Worm (Caenorhabditis elegans) whole organism, L4 larva: Measurements from ENCODE around the gene nspd-4.
A peak's percentile ranks its signal among the peaks of the same experiment; 100 is the strongest.

Experiments used
- D1046.2 ChIP-seq: fragments of 200-800 bp; sonication (Bioruptor generic); IDR thresholded peaks from 2 replicates; pipeline ENCODE4 v1.3.6; 2022; ENCODE audit warnings: missing genetic modification characterization, missing compliant biosample characterization
- F49E8.2 ChIP-seq: sonication (generic microtip); optimal IDR thresholded peaks from 2 replicates; lab custom pipeline; 2016; ENCODE audit warnings: missing compliant biosample characterization, mild to moderate bottlenecking, missing genetic modification characterization, borderline replicate concordance
- T26A8.4 ChIP-seq: fragments of 200-800 bp; sonication (Bioruptor generic); IDR thresholded peaks from 2 replicates; pipeline ENCODE4 v1.3.6; 2022; ENCODE audit warnings: missing genetic modification characterization, missing compliant biosample characterization
- Y105C5A.15 ChIP-seq: fragments of 200-800 bp; sonication (Bioruptor generic); IDR thresholded peaks from 2 replicates; pipeline ENCODE4 v1.3.6; 2022; ENCODE audit warnings: missing genetic modification characterization, missing compliant biosample characterization
- Y5F2A.4 ChIP-seq: fragments of 200-800 bp; sonication (Bioruptor generic); optimal IDR thresholded peaks from 2 replicates; lab custom pipeline; 2018; ENCODE audit warnings: mild to moderate bottlenecking, missing genetic modification characterization, missing compliant biosample characterization
- ZK337.2 ChIP-seq: fragments of 200-800 bp; sonication (Bioruptor generic); IDR thresholded peaks from 2 replicates; pipeline ENCODE4 v1.3.6; 2022; ENCODE audit warnings: missing genetic modification reagents, missing genetic modification characterization, missing compliant biosample characterization
- attf-4 ChIP-seq: sonication (generic microtip); optimal IDR thresholded peaks from 3 replicates; lab custom pipeline; 2017; ENCODE audit warnings: missing biosample characterization, missing genetic modification characterization
- ceh-44 ChIP-seq: fragments of 200-800 bp; sonication (Bioruptor generic); IDR thresholded peaks from 2 replicates; pipeline ENCODE4 v1.3.6; 2022; ENCODE audit warnings: missing genetic modification reagents, missing genetic modification characterization, missing compliant biosample characterization
- ceh-62 ChIP-seq: sonication (generic microtip); optimal IDR thresholded peaks from 2 replicates; lab custom pipeline; 2017; ENCODE audit warnings: missing biosample characterization, missing genetic modification characterization
- cey-2 ChIP-seq: sonication (generic microtip); optimal IDR thresholded peaks from 3 replicates; lab custom pipeline; 2017; ENCODE audit warnings: missing genetic modification characterization, mild to moderate bottlenecking, missing compliant biosample characterization, antibody characterized with exemption, borderline replicate concordance; ENCODE audit not compliant: insufficient read depth
- daf-12 ChIP-seq: fragments of 150-350 bp; optimal IDR thresholded peaks from 2 replicates; lab custom pipeline; 2014; ENCODE audit warnings: missing biosample characterization, missing genetic modification reagents, missing genetic modification characterization
- daf-16 ChIP-seq, 3 experiments: sonication (generic microtip); optimal IDR thresholded peaks; 2 replicates each; lab custom pipeline; 2016 to 2017; ENCODE audit warnings: missing genetic modification characterization in 3 of 3, missing genetic modification reagents in 3 of 3, mild to moderate bottlenecking in 2 of 3, missing compliant biosample characterization in 2 of 3, missing biosample characterization in 1 of 3, moderate library complexity in 1 of 3
- daf-19 ChIP-seq: fragments of 200-800 bp; sonication (Bioruptor generic); conservative IDR thresholded peaks from 2 replicates; pipeline ENCODE4 v1.3.6; 2022; ENCODE audit warnings: missing genetic modification characterization, missing compliant biosample characterization
- dmd-9 ChIP-seq: fragments of 200-800 bp; sonication (Bioruptor generic); IDR thresholded peaks from 2 replicates; pipeline ENCODE4 v1.3.6; 2022; ENCODE audit warnings: missing genetic modification reagents, missing genetic modification characterization, missing compliant biosample characterization
- hif-1 ChIP-seq, 2 experiments: sonication (generic microtip); optimal IDR thresholded peaks; 2 replicates each; lab custom pipeline; 2016 to 2017; ENCODE audit warnings: missing compliant biosample characterization in 2 of 2, missing genetic modification characterization in 2 of 2, missing genetic modification reagents in 2 of 2, missing genotype in 2 of 2, mild to moderate bottlenecking in 1 of 2
- hlh-30 ChIP-seq: sonication (generic microtip); optimal IDR thresholded peaks from 2 replicates; lab custom pipeline; 2017; ENCODE audit warnings: antibody characterized with exemption, mild to moderate bottlenecking, missing genetic modification characterization, missing compliant biosample characterization; ENCODE audit not compliant: insufficient read depth
- lin-13 ChIP-seq: fragments of 150-350 bp; optimal IDR thresholded peaks from 2 replicates; lab custom pipeline; 2014; ENCODE audit warnings: missing biosample characterization, missing genetic modification reagents, missing genetic modification characterization
- lin-15B ChIP-seq: fragments of 150-350 bp; sonication (generic microtip); optimal IDR thresholded peaks from 3 replicates; lab custom pipeline; 2014; ENCODE audit warnings: missing biosample characterization, missing genetic modification characterization
- lin-38 ChIP-seq: fragments of 200-800 bp; sonication (Bioruptor generic); IDR thresholded peaks from 2 replicates; pipeline ENCODE4 v1.3.6; 2022; ENCODE audit warnings: missing genetic modification reagents, missing genetic modification characterization, missing compliant biosample characterization
- madf-5 ChIP-seq, 2 experiments: fragments of 200-800 bp; sonication (Bioruptor generic); IDR thresholded peaks; 2 replicates each; pipeline ENCODE4 v1.3.6; 2022; ENCODE audit warnings: missing compliant biosample characterization in 2 of 2, missing genetic modification characterization in 2 of 2
- mdt-29 ChIP-seq: fragments of 200-800 bp; sonication (Bioruptor generic); IDR thresholded peaks from 2 replicates; pipeline ENCODE4 v1.3.6; 2022; ENCODE audit warnings: missing genetic modification reagents, missing genetic modification characterization, missing compliant biosample characterization
- nhr-10 ChIP-seq: fragments of 150-350 bp; optimal IDR thresholded peaks from 2 replicates; lab custom pipeline; 2014; ENCODE audit warnings: missing biosample characterization, missing genetic modification characterization
- nhr-102 ChIP-seq: sonication (generic microtip); optimal IDR thresholded peaks from 2 replicates; lab custom pipeline; 2016; ENCODE audit warnings: mild to moderate bottlenecking, missing genetic modification characterization, moderate library complexity, missing compliant biosample characterization
- nhr-41 ChIP-seq: fragments of 200-800 bp; sonication (Bioruptor generic); IDR thresholded peaks from 2 replicates; pipeline ENCODE4 v1.3.6; 2022; ENCODE audit warnings: missing genetic modification reagents, missing genetic modification characterization, missing compliant biosample characterization
- nhr-42 ChIP-seq: fragments of 200-800 bp; sonication (Bioruptor generic); IDR thresholded peaks from 2 replicates; pipeline ENCODE4 v1.3.6; 2022; ENCODE audit warnings: missing genetic modification characterization, missing compliant biosample characterization
- nhr-48 ChIP-seq: sonication (generic microtip); optimal IDR thresholded peaks from 2 replicates; lab custom pipeline; 2016; ENCODE audit warnings: mild to moderate bottlenecking, missing genetic modification characterization, missing compliant biosample characterization
- nhr-6 ChIP-seq: fragments of 150-350 bp; optimal IDR thresholded peaks from 2 replicates; lab custom pipeline; 2014; ENCODE audit warnings: missing biosample characterization, missing genetic modification characterization
- nhr-77 ChIP-seq: fragments of 150-350 bp; optimal IDR thresholded peaks from 2 replicates; lab custom pipeline; 2014; ENCODE audit warnings: missing biosample characterization, missing genetic modification characterization
- saeg-2 ChIP-seq: fragments of 200-800 bp; sonication (Bioruptor generic); IDR thresholded peaks from 2 replicates; pipeline ENCODE4 v1.3.6; 2022; ENCODE audit warnings: missing genetic modification reagents, missing genetic modification characterization, missing compliant biosample characterization
- sdz-12 ChIP-seq: fragments of 200-800 bp; sonication (Bioruptor generic); optimal IDR thresholded peaks from 2 replicates; lab custom pipeline; 2018; ENCODE audit warnings: mild to moderate bottlenecking, missing genetic modification characterization, missing compliant biosample characterization
- snpc-1.2 ChIP-seq: fragments of 200-800 bp; sonication (Bioruptor generic); IDR thresholded peaks from 2 replicates; pipeline ENCODE4 v1.3.6; 2022; ENCODE audit warnings: missing genetic modification reagents, missing genetic modification characterization, missing compliant biosample characterization
- unc-62 ChIP-seq, 3 experiments: fragments of 150-350 bp in 1 of 3; sonication (generic microtip); optimal IDR thresholded peaks in 2 of 3; peaks in 1 of 3; 1 replicate in 1 of 3; 2 replicates in 2 of 3; lab custom pipeline; 2014 to 2017; ENCODE audit warnings: missing biosample characterization in 3 of 3, missing genetic modification characterization in 3 of 3, missing genetic modification reagents in 3 of 3, missing genotype in 1 of 3
- zag-1 ChIP-seq: fragments of 150-350 bp; optimal IDR thresholded peaks from 2 replicates; lab custom pipeline; 2014; ENCODE audit warnings: missing biosample characterization, missing genetic modification characterization

nspd-4 gene

ce11 chrII:4806261-4806660 is 36.1 kb upstream of the nspd-4 start (continued):
- peak in 1 of 2 experiments; percentile 81 for TF ChIP-seq unc-62 (GFP tag; optimal IDR thresholded peaks at IDR 0.05 in 1 of 2; lab: Kevin White, UChicago)
- TF ChIP-seq unc-62 (tag; optimal IDR thresholded peaks at IDR 0.05; lab: Kevin White, UChicago): no peak
- TF ChIP-seq nhr-41 (GFP tag; lab: Robert Waterston, UW): no peak
- no peak for TF ChIP-seq ZK337.2
- TF ChIP-seq, all 104 proteins: peak for 3

ce11 chrII:4806726-4807125 is 35.7 kb upstream of the nspd-4 start:
- peak in 1 of 2 experiments; percentile 18 for TF ChIP-seq daf-16 (GFP tag; optimal IDR thresholded peaks at IDR 0.05; lab: Kevin White, UChicago)
- TF ChIP-seq daf-16 (tag; optimal IDR thresholded peaks at IDR 0.05; lab: Kevin White, UChicago): no peak
- no peak for TF ChIP-seq lin-13 (GFP tag; lab: Kevin White, UChicago)
- TF ChIP-seq nhr-42 (GFP tag; lab: Robert Waterston, UW): no peak

ce11 chrII:4811986-4812385 is 30.4 kb upstream of the nspd-4 start, which contains the start of gene rig-6:
TSS of gene rig-6 (minus strand) at chrII:4812086.
- TF ChIP-seq nhr-6 (tag; lab: Kevin White, UChicago): no peak
- TF ChIP-seq Y5F2A.4: no peak
- no peak for TF ChIP-seq D1046.2 (GFP tag; lab: Robert Waterston, UW)
- TF ChIP-seq lin-38 (GFP tag; lab: Robert Waterston, UW): no peak
- no peak for TF ChIP-seq T26A8.4
- TF ChIP-seq ceh-44 (GFP tag; lab: Robert Waterston, UW): no peak
- no peak for TF ChIP-seq daf-19 (GFP tag; lab: Robert Waterston, UW)
- no peak for TF ChIP-seq saeg-2 (GFP tag; lab: Robert Waterston, UW)
- TF ChIP-seq zag-1 (tag; lab: Kevin White, UChicago): no peak
- TF ChIP-seq madf-5 (GFP tag; IDR thresholded peaks at IDR 0.05; lab: Robert Waterston, UW): no peak
- TF ChIP-seq attf-4 (tag; lab: Kevin White, UChicago): no peak
- TF ChIP-seq daf-16 (GFP tag; optimal IDR thresholded peaks at IDR 0.05; lab: Kevin White, UChicago): no peak
- TF ChIP-seq daf-16 (tag; optimal IDR thresholded peaks at IDR 0.05; lab: Kevin White, UChicago): no peak
- TF ChIP-seq F49E8.2 (tag; lab: Kevin White, UChicago): no peak

ce11 chrII:4815356-4815755 is 27.1 kb upstream of the nspd-4 start:
- no peak for TF ChIP-seq cey-2 (tag; lab: Kevin White, UChicago)
- TF ChIP-seq Y105C5A.15: no peak
- TF ChIP-seq D1046.2 (GFP tag; lab: Robert Waterston, UW): no peak
- TF ChIP-seq nhr-77 (tag; lab: Kevin White, UChicago): no peak
- TF ChIP-seq ceh-62 (tag; lab: Kevin White, UChicago): no peak
- TF ChIP-seq snpc-1.2 (GFP tag; lab: Robert Waterston, UW): no peak
- no peak for TF ChIP-seq nhr-102 (tag; lab: Kevin White, UChicago)
- no peak for TF ChIP-seq nhr-48 (tag; lab: Kevin White, UChicago)
- TF ChIP-seq ZK337.2: no peak
- TF ChIP-seq mdt-29 (GFP tag; lab: Robert Waterston, UW): no peak
- no peak for TF ChIP-seq nhr-10 (tag; lab: Kevin White, UChicago)
- TF ChIP-seq nhr-41 (GFP tag; lab: Robert Waterston, UW): no peak
- no peak for TF ChIP-seq sdz-12 (GFP tag; lab: Kevin White, UChicago)
- TF ChIP-seq daf-12: no peak
- no peak for TF ChIP-seq hlh-30 (tag; lab: Kevin White, UChicago)
- no peak for TF ChIP-seq dmd-9
- no peak for TF ChIP-seq madf-5 (GFP tag; IDR thresholded peaks at IDR 0.05; lab: Robert Waterston, UW)
- TF ChIP-seq lin-15B (tag; lab: Kevin White, UChicago): no peak
- no peak for TF ChIP-seq hif-1 (tag; optimal IDR thresholded peaks at IDR 0.05; lab: Kevin White, UChicago)
- TF ChIP-seq T26A8.4: no peak
- TF ChIP-seq, all 104 proteins: peak for 0
